Worm (Caenorhabditis elegans) whole organism, midembryonic: ENCODE results near the gene Y39F10A.6.

Experiments used
- cog-1 ChIP-seq: sonication (generic microtip); optimal IDR thresholded peaks from 2 replicates; lab custom pipeline; 2016; ENCODE audit warnings: missing genetic modification characterization, missing compliant biosample characterization
- flt-1 ChIP-seq: fragments of 200-800 bp; sonication (Bioruptor generic); IDR thresholded peaks from 2 replicates; pipeline ENCODE4 v1.3.6; 2022; ENCODE audit warnings: missing genetic modification characterization, missing compliant biosample characterization
- klf-2 ChIP-seq: fragments of 200-800 bp; sonication (Bioruptor generic); conservative IDR thresholded peaks from 2 replicates; pipeline ENCODE4 v1.3.6; 2022; ENCODE audit warnings: missing genetic modification reagents, missing genetic modification characterization, missing compliant biosample characterization
- med-1 ChIP-seq: sonication (generic microtip); optimal IDR thresholded peaks from 2 replicates; lab custom pipeline; 2017; ENCODE audit warnings: missing genetic modification characterization, mild to moderate bottlenecking, missing compliant biosample characterization, antibody characterized with exemption, missing genetic modification reagents; ENCODE audit not compliant: insufficient read depth
- ref-1 ChIP-seq: fragments of 200-800 bp; sonication (Bioruptor generic); conservative IDR thresholded peaks from 2 replicates; pipeline ENCODE4 v1.3.6; 2022; ENCODE audit warnings: missing genetic modification reagents, missing genetic modification characterization, missing compliant biosample characterization
- tab-1 ChIP-seq: fragments of 200-800 bp; sonication (Bioruptor generic); IDR thresholded peaks from 2 replicates; pipeline ENCODE4 v1.3.6; 2022; ENCODE audit warnings: missing genetic modification characterization, missing compliant biosample characterization
- ztf-23 ChIP-seq: fragments of 200-800 bp; sonication (Bioruptor generic); IDR thresholded peaks from 2 replicates; pipeline ENCODE4 v1.3.6; 2022; ENCODE audit warnings: missing genetic modification reagents, missing genetic modification characterization, missing compliant biosample characterization
- ztf-29 ChIP-seq: fragments of 200-800 bp; sonication (Bioruptor generic); IDR thresholded peaks from 2 replicates; pipeline ENCODE4 v1.3.6; 2022; ENCODE audit warnings: missing genetic modification reagents, missing genetic modification characterization, missing compliant biosample characterization

DNA sequence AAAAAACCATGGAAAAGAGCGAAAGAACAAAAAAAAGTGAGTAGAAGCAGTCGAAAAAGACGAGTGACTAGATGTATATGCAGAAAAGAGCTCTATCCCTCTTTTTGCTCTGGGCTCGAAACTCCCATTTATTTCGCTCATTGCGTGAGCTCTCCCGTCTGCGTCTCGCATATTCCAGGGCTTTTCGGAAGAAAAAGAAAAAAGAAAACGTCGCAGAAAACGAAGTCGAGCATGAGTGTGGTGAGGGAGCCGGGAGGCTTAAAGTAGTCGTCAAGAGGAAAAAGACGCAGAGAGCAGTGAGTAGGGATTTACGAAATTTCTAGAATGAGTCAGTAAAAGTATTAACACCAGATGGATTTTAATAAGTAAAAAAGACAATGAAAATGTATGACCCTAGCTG lies 23.6 kb downstream of the Y39F10A.6 start:
- TF ChIP-seq ztf-23 (GFP tag; lab: Robert Waterston, UW) (no peak), ztf-29 (GFP tag; lab: Robert Waterston, UW) (no peak), ref-1 (GFP tag; lab: Robert Waterston, UW) (no peak), tab-1 (GFP tag; lab: Robert Waterston, UW) (no peak), med-1 (no peak), klf-2 (no peak), flt-1 (GFP tag; lab: Robert Waterston, UW) (no peak), cog-1 (tag; lab: Kevin White, UChicago) (no peak)
